Worm (Caenorhabditis elegans): ENCODE measurements around the gene aqp-4.

The aqp-4 gene

ce11 chrV:9764552-9764951 lies 27.2 kb downstream of the aqp-4 start:
- TF ChIP-seq nhr-28 (tag; optimal IDR thresholded peaks at IDR 0.05) (no peak), hlh-1 (tag; optimal IDR thresholded peaks at IDR 0.05) (no peak), bed-3 (GFP tag; optimal IDR thresholded peaks at IDR 0.05) (no peak), mab-5 (tag; optimal IDR thresholded peaks at IDR 0.05) (no peak), unc-120 (tag; optimal IDR thresholded peaks at IDR 0.05; ENCODE audit: poor library complexity, severe bottlenecking) (no peak), nhr-237 (tag; optimal IDR thresholded peaks at IDR 0.05) (no peak), nhr-12 (tag; optimal IDR thresholded peaks at IDR 0.05) (no peak), mep-1 (tag; optimal IDR thresholded peaks at IDR 0.05) (no peak), snpc-4 (tag; optimal IDR thresholded peaks at IDR 0.05) (no peak), lin-32 (GFP tag; optimal IDR thresholded peaks at IDR 0.05) (no peak), M03D4.4 (tag; optimal IDR thresholded peaks at IDR 0.05) (no peak), ceh-39 (tag; optimal IDR thresholded peaks at IDR 0.05) (no peak), ceh-83 (GFP tag; optimal IDR thresholded peaks at IDR 0.05) (no peak), nhr-76 (tag; optimal IDR thresholded peaks at IDR 0.05) (no peak)

DNA sequence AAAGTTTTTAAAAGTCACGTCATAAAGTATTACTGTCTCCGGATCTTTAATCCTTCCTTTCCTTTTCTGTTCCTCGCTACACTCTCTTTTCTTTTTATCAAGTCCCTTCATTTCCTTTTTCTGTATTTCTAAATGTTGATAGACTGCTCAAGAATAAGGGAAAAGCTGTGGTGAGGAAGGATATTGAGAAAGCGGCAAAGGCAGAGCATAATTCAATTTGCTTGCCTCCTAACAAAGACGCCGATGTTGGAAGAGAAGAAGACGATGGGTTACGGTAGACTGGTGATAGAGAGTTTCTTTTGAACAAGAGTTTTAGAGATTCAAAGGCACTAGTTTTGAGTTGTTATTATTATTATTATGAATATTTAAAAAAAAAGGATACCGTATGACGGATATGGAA lies 28.3 kb downstream of the aqp-4 start:
- TF ChIP-seq ces-1 (GFP tag; optimal IDR thresholded peaks at IDR 0.05) (peak; percentile 100), nhr-2 (tag; optimal IDR thresholded peaks at IDR 0.05) (no peak), lsy-2 (tag; optimal IDR thresholded peaks at IDR 0.05) (peak; percentile 46)

- TF ChIP-seq zip-8 (tag; optimal IDR thresholded peaks at IDR 0.05) (peak; percentile 50), pha-4 (tag; optimal IDR thresholded peaks at IDR 0.05) (no peak), ces-1 (GFP tag; optimal IDR thresholded peaks at IDR 0.05) (peak; percentile 100), tbx-8 (GFP tag; optimal IDR thresholded peaks at IDR 0.05) (no peak)
These were observed 30.6 kb downstream of the aqp-4 start for ce11 chrV:9767941-9768340.

DNA sequence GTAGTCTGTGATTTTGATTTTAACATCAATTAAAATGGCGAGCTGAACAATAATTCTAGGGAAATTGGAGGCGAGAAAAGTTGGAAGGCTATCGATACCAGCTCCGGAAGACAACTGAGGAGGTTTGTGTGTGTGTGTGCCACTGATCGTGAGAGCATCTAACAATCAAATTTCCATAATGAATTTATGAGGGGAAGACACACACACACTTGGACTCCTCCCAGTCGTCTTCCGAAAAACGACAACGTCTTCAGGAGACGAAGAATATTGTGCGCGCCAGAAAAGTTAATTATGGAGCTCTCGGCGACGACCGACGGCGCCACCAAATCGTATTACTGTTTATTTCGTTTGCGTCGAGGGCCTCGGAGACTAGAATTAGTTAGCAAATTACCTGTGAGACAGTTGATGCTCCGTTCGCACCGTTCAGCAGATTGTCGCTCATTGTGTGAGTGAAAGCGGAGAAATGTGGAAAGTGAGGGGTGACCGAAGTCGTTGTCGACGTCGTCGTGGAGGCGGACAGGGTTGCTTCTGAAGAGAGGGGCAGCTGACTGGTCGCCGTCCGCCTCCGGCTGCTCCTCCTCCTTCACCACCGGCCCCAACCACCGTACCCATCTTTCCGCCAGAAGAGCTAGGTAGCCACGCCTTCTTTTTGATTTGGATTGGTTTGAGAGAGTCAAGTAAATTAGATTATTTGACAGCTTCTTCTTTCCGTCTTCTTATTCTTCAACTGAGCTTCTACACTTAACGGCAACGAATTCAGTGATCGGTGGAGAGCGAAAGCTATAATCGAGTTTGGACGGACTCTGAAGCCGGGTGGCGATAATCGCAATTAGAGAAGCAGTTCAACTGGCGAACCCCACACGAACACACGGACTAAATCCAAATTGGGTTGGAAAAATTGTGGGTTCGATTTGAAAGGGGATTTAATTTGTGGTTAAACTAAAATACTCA lies 31.7 kb downstream of the aqp-4 start, which contains the start of gene unc-42:
unc-42 (minus strand) TSS at position 564 of the 951 bp plus-strand sequence.
- peak; percentile 100 for TF ChIP-seq ces-1 (GFP tag; optimal IDR thresholded peaks at IDR 0.05)
- no peak for TF ChIP-seq mep-1 (tag; optimal IDR thresholded peaks at IDR 0.05)

DNA sequence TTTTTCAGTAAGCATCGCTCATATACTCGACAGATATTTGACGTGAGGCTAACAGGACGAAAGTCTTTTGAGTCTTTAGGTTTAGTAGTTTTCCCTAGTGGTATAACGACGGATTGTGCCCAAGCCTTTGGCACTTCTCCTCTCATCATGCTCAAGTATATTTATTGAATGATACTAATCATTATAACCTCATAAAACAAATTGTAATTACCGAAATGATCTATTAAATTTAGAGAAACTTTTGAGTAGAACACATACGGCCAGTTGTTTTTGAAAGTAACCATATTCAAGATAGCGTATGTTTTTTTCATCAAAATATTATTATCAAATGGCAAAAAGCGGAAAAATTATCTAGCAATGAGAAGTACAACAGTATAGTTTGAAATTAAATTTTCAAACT lies 34.0 kb downstream of the aqp-4 start:
- TF ChIP-seq nhr-2 (tag; optimal IDR thresholded peaks at IDR 0.05) (no peak), ces-1 (GFP tag; optimal IDR thresholded peaks at IDR 0.05) (peak; percentile 90), ham-2 (GFP tag; optimal IDR thresholded peaks at IDR 0.05) (no peak)

- no peak for TF ChIP-seq lin-32 (GFP tag; optimal IDR thresholded peaks at IDR 0.05)
- peak; percentile 99 for TF ChIP-seq ces-1 (GFP tag; optimal IDR thresholded peaks at IDR 0.05)
These were observed 34.6 kb downstream of the aqp-4 start, which contains the start of gene F46B6.2 for ce11 chrV:9771970-9772369. F46B6.2 (plus strand) TSS chrV:9772285.

DNA sequence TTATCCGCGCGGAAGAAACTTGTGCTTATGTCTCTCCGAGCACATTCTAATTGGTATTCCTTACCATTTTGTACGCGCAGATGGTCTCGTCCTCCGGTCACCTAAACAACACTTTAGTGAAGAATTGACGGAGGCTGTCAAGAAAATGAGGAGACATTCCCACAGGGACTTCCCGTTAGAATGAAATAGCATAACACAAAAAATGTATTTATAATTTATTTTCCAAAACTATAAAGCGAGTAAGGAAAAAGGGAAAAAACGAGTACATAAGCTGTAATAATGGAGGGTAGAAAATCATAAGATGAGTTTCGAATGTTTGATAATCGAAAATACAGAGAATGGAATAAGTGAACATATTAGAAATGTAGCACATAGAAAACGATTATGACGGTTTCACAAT lies 38.4 kb downstream of the aqp-4 start, which contains the start of gene F46B6.12:
F46B6.12 (minus strand) TSS at position 101 of the 400 bp plus-strand sequence.
- TF ChIP-seq zip-8 (tag; optimal IDR thresholded peaks at IDR 0.05) (no peak), ztf-11 (tag; optimal IDR thresholded peaks at IDR 0.05) (no peak), unc-120 (tag; optimal IDR thresholded peaks at IDR 0.05; ENCODE audit: poor library complexity, severe bottlenecking) (no peak), unc-62 (GFP tag; optimal IDR thresholded peaks at IDR 0.05) (no peak), unc-39 (tag; optimal IDR thresholded peaks at IDR 0.05) (no peak), ceh-83 (GFP tag; optimal IDR thresholded peaks at IDR 0.05) (no peak), ceh-39 (tag; optimal IDR thresholded peaks at IDR 0.05) (no peak), sptf-1 (tag; optimal IDR thresholded peaks at IDR 0.05) (no peak), elt-3 (tag; optimal IDR thresholded peaks at IDR 0.05) (no peak), blmp-1 (tag; optimal IDR thresholded peaks at IDR 0.05) (no peak), mep-1 (tag; optimal IDR thresholded peaks at IDR 0.05) (no peak), lin-32 (GFP tag; optimal IDR thresholded peaks at IDR 0.05) (no peak), flh-1 (GFP tag; optimal IDR thresholded peaks at IDR 0.05) (no peak), ham-2 (GFP tag; optimal IDR thresholded peaks at IDR 0.05) (no peak), drap-1 (GFP tag; optimal IDR thresholded peaks at IDR 0.05) (no peak), hlh-1 (tag; optimal IDR thresholded peaks at IDR 0.05) (no peak), cnd-1 (tag; optimal IDR thresholded peaks at IDR 0.05) (no peak)

Measured in whole organism, mixed stage, embryonic.